Worm (Caenorhabditis elegans) whole organism, L4 larva: ENCODE measurements around the gene wrt-3.

Source experiments
- D1046.2 ChIP-seq: fragments of 200-800 bp; sonication (Bioruptor generic); IDR thresholded peaks from 2 replicates; pipeline ENCODE4 v1.3.6; 2022; ENCODE audit warnings: missing genetic modification characterization, missing compliant biosample characterization
- F44E2.7 ChIP-seq: fragments of 200-800 bp; sonication (Bioruptor generic); IDR thresholded peaks from 2 replicates; pipeline ENCODE4 v2.1.2; 2022; ENCODE audit warnings: missing genetic modification characterization, missing compliant biosample characterization
- Y48G9A.11 ChIP-seq: fragments of 200-800 bp; sonication (Bioruptor generic); IDR thresholded peaks from 2 replicates; pipeline ENCODE4 v1.3.6; 2022; ENCODE audit warnings: missing genetic modification reagents, missing genetic modification characterization, missing compliant biosample characterization
- Y5F2A.4 ChIP-seq: fragments of 200-800 bp; sonication (Bioruptor generic); optimal IDR thresholded peaks from 2 replicates; lab custom pipeline; 2018; ENCODE audit warnings: mild to moderate bottlenecking, missing genetic modification characterization, missing compliant biosample characterization
- Y75B8A.6 ChIP-seq: fragments of 200-800 bp; sonication (Bioruptor generic); IDR thresholded peaks from 2 replicates; pipeline ENCODE4 v1.3.6; 2022; ENCODE audit warnings: missing genetic modification reagents, missing genetic modification characterization, missing compliant biosample characterization
- ZK337.2 ChIP-seq: fragments of 200-800 bp; sonication (Bioruptor generic); IDR thresholded peaks from 2 replicates; pipeline ENCODE4 v1.3.6; 2022; ENCODE audit warnings: missing genetic modification reagents, missing genetic modification characterization, missing compliant biosample characterization
- ZK546.5 ChIP-seq, 2 experiments: sonication (generic microtip); optimal IDR thresholded peaks; 2 replicates each; lab custom pipeline; 2017; ENCODE audit warnings: missing biosample characterization in 2 of 2, missing genetic modification characterization in 2 of 2
- aly-2 ChIP-seq: sonication (generic microtip); optimal IDR thresholded peaks from 2 replicates; lab custom pipeline; 2018; ENCODE audit warnings: missing biosample characterization, missing genetic modification characterization
- arid-1 ChIP-seq: fragments of 200-800 bp; sonication (Bioruptor generic); conservative IDR thresholded peaks from 2 replicates; pipeline ENCODE4 v1.3.6; 2022; ENCODE audit warnings: missing genetic modification reagents, missing genetic modification characterization, missing compliant biosample characterization
- attf-4 ChIP-seq: sonication (generic microtip); optimal IDR thresholded peaks from 3 replicates; lab custom pipeline; 2017; ENCODE audit warnings: missing biosample characterization, missing genetic modification characterization
- ceh-20 ChIP-seq: fragments of 200-800 bp; sonication (Bioruptor generic); IDR thresholded peaks from 2 replicates; pipeline ENCODE4 v1.3.6; 2022; ENCODE audit warnings: missing genetic modification reagents, missing genetic modification characterization, missing compliant biosample characterization
- ceh-28 ChIP-seq: fragments of 150-350 bp; optimal IDR thresholded peaks from 2 replicates; lab custom pipeline; 2014; ENCODE audit warnings: missing biosample characterization, missing genetic modification reagents, missing genetic modification characterization
- ceh-62 ChIP-seq: sonication (generic microtip); optimal IDR thresholded peaks from 2 replicates; lab custom pipeline; 2017; ENCODE audit warnings: missing biosample characterization, missing genetic modification characterization
- ctbp-1 ChIP-seq: fragments of 200-800 bp; sonication (Bioruptor generic); IDR thresholded peaks from 2 replicates; pipeline ENCODE4 v1.3.6; 2022; ENCODE audit warnings: missing genetic modification reagents, missing genetic modification characterization, missing compliant biosample characterization
- daf-12 ChIP-seq: fragments of 150-350 bp; optimal IDR thresholded peaks from 2 replicates; lab custom pipeline; 2014; ENCODE audit warnings: missing biosample characterization, missing genetic modification reagents, missing genetic modification characterization
- daf-16 ChIP-seq, 3 experiments: sonication (generic microtip); optimal IDR thresholded peaks; 2 replicates each; lab custom pipeline; 2016 to 2017; ENCODE audit warnings: missing genetic modification characterization in 3 of 3, missing genetic modification reagents in 3 of 3, mild to moderate bottlenecking in 2 of 3, missing compliant biosample characterization in 2 of 3, missing biosample characterization in 1 of 3, moderate library complexity in 1 of 3
- dmd-6 ChIP-seq: fragments of 200-800 bp; sonication (Bioruptor generic); IDR thresholded peaks from 2 replicates; pipeline ENCODE4 v1.3.6; 2022; ENCODE audit warnings: missing genetic modification reagents, missing genetic modification characterization, missing compliant biosample characterization
- duxl-1 ChIP-seq: sonication (generic microtip); optimal IDR thresholded peaks from 2 replicates; lab custom pipeline; 2016; ENCODE audit warnings: mild to moderate bottlenecking, missing genetic modification characterization, moderate library complexity, missing compliant biosample characterization; ENCODE audit not compliant: poor library complexity
- dve-1 ChIP-seq: sonication (generic microtip); optimal IDR thresholded peaks from 2 replicates; lab custom pipeline; 2017; ENCODE audit warnings: antibody characterized with exemption, mild to moderate bottlenecking, missing genetic modification characterization, missing compliant biosample characterization; ENCODE audit not compliant: insufficient read depth
- fkh-10 ChIP-seq: fragments of 150-350 bp; optimal IDR thresholded peaks from 2 replicates; lab custom pipeline; 2014; ENCODE audit warnings: missing biosample characterization, missing genetic modification reagents, missing genetic modification characterization
- gei-8 ChIP-seq: fragments of 200-800 bp; sonication (Bioruptor generic); optimal IDR thresholded peaks from 2 replicates; lab custom pipeline; 2018; ENCODE audit warnings: mild to moderate bottlenecking, missing genetic modification characterization, missing compliant biosample characterization
- hif-1 ChIP-seq, 2 experiments: sonication (generic microtip); optimal IDR thresholded peaks; 2 replicates each; lab custom pipeline; 2016 to 2017; ENCODE audit warnings: missing compliant biosample characterization in 2 of 2, missing genetic modification characterization in 2 of 2, missing genetic modification reagents in 2 of 2, missing genotype in 2 of 2, mild to moderate bottlenecking in 1 of 2
- hlh-11 ChIP-seq: fragments of 200-800 bp; sonication (Bioruptor generic); optimal IDR thresholded peaks from 2 replicates; lab custom pipeline; 2018; ENCODE audit warnings: mild to moderate bottlenecking, missing genetic modification characterization, missing compliant biosample characterization
- hlh-30 ChIP-seq: sonication (generic microtip); optimal IDR thresholded peaks from 2 replicates; lab custom pipeline; 2017; ENCODE audit warnings: antibody characterized with exemption, mild to moderate bottlenecking, missing genetic modification characterization, missing compliant biosample characterization; ENCODE audit not compliant: insufficient read depth
- hmg-1.1 ChIP-seq: fragments of 200-800 bp; sonication (Bioruptor generic); IDR thresholded peaks from 2 replicates; pipeline ENCODE4 v1.3.6; 2022; ENCODE audit warnings: missing genetic modification reagents, missing genetic modification characterization, missing compliant biosample characterization
- lin-1 ChIP-seq: fragments of 200-800 bp; sonication (Bioruptor generic); IDR thresholded peaks from 2 replicates; pipeline ENCODE4 v1.3.6; 2022; ENCODE audit warnings: missing genetic modification reagents, missing genetic modification characterization, missing compliant biosample characterization
- lin-29 ChIP-seq: fragments of 200-800 bp; sonication (Bioruptor generic); IDR thresholded peaks from 2 replicates; pipeline ENCODE4 v1.3.6; 2022; ENCODE audit warnings: missing genetic modification reagents, missing genetic modification characterization, missing compliant biosample characterization
- lin-39 ChIP-seq: fragments of 150-350 bp; optimal IDR thresholded peaks from 2 replicates; lab custom pipeline; 2014; ENCODE audit warnings: missing biosample characterization, missing genetic modification reagents, missing genetic modification characterization
- lir-3 ChIP-seq: sonication (generic microtip); optimal IDR thresholded peaks from 2 replicates; lab custom pipeline; 2016; ENCODE audit warnings: mild to moderate bottlenecking, missing genetic modification characterization, missing compliant biosample characterization
- mdl-1 ChIP-seq, 2 experiments: fragments of 150-350 bp in 1 of 2; sonication (generic microtip) in 1 of 2; optimal IDR thresholded peaks; 2 replicates each; lab custom pipeline; 2014 to 2017; ENCODE audit warnings: missing biosample characterization in 2 of 2, missing genetic modification characterization in 2 of 2
- mes-2 ChIP-seq: sonication (generic microtip); optimal IDR thresholded peaks from 2 replicates; lab custom pipeline; 2016; ENCODE audit warnings: missing genotype, mild to moderate bottlenecking, missing genetic modification characterization, missing compliant biosample characterization; ENCODE audit not compliant: poor library complexity, severe bottlenecking
- nhr-237 ChIP-seq: sonication (generic microtip); optimal IDR thresholded peaks from 2 replicates; lab custom pipeline; 2017; ENCODE audit warnings: missing biosample characterization, missing genetic modification characterization
- nhr-28 ChIP-seq: fragments of 150-350 bp; optimal IDR thresholded peaks from 2 replicates; lab custom pipeline; 2014; ENCODE audit warnings: missing biosample characterization, missing genetic modification characterization
- nhr-77 ChIP-seq: fragments of 150-350 bp; optimal IDR thresholded peaks from 2 replicates; lab custom pipeline; 2014; ENCODE audit warnings: missing biosample characterization, missing genetic modification characterization
- pha-4 ChIP-seq, 2 experiments: fragments of 150-350 bp in 1 of 2; fragments of 200-800 bp in 1 of 2; sonication (Bioruptor generic) in 1 of 2; IDR thresholded peaks in 1 of 2; optimal IDR thresholded peaks in 1 of 2; 2 replicates each; pipeline versions ENCODE4 v1.3.6 to Lab custom; 2014 to 2022; ENCODE audit warnings: missing genetic modification characterization in 2 of 2, missing genetic modification reagents in 2 of 2, missing biosample characterization in 1 of 2, missing compliant biosample characterization in 1 of 2
- pqm-1 ChIP-seq: sonication (generic microtip); optimal IDR thresholded peaks from 2 replicates; lab custom pipeline; 2017; ENCODE audit warnings: missing biosample characterization, missing genetic modification characterization
- rbr-2 ChIP-seq: sonication (generic microtip); optimal IDR thresholded peaks from 2 replicates; lab custom pipeline; 2016; ENCODE audit warnings: missing genotype, missing genetic modification characterization, missing compliant biosample characterization
- set-16 ChIP-seq: fragments of 200-800 bp; sonication (Bioruptor generic); IDR thresholded peaks from 2 replicates; pipeline ENCODE4 v1.3.6; 2022; ENCODE audit warnings: missing genetic modification reagents, missing genetic modification characterization, missing compliant biosample characterization
- skn-1 ChIP-seq: fragments of 150-350 bp; optimal IDR thresholded peaks from 2 replicates; lab custom pipeline; 2014; ENCODE audit warnings: missing biosample characterization, missing genetic modification characterization
- snpc-4 ChIP-seq: fragments of 150-350 bp; optimal IDR thresholded peaks from 2 replicates; lab custom pipeline; 2014; ENCODE audit warnings: missing biosample characterization, missing genetic modification characterization
- spr-1 ChIP-seq: sonication (generic microtip); optimal IDR thresholded peaks from 2 replicates; lab custom pipeline; 2016; ENCODE audit warnings: mild to moderate bottlenecking, missing genetic modification characterization, missing compliant biosample characterization
- vab-7 ChIP-seq: fragments of 200-800 bp; sonication (Bioruptor generic); IDR thresholded peaks from 2 replicates; pipeline ENCODE4 v1.3.6; 2022; ENCODE audit warnings: missing genetic modification reagents, missing genetic modification characterization, missing compliant biosample characterization
- zfp-2 ChIP-seq: sonication (generic microtip); optimal IDR thresholded peaks from 2 replicates; lab custom pipeline; 2016; ENCODE audit warnings: mild to moderate bottlenecking, missing genetic modification characterization, missing compliant biosample characterization
- zip-2 ChIP-seq: fragments of 150-350 bp; optimal IDR thresholded peaks from 2 replicates; lab custom pipeline; 2014; ENCODE audit warnings: missing biosample characterization, missing genetic modification characterization
- ztf-11 ChIP-seq: fragments of 150-350 bp; optimal IDR thresholded peaks from 2 replicates; lab custom pipeline; 2014; ENCODE audit warnings: missing biosample characterization, missing genetic modification characterization

The wrt-3 gene

ce11 chrIV:9442106-9442532 is 35.1 kb downstream of the wrt-3 start (continued):
- TF ChIP-seq pqm-1 (tag; lab: Kevin White, UChicago) (peak; percentile 74), lin-29 (no peak)
- TF ChIP-seq, all 104 proteins: peak for 39

ce11 chrIV:9441391-9441790 is 35.9 kb downstream of the wrt-3 start:
- no peak for TF ChIP-seq set-16 (GFP tag; lab: Robert Waterston, UW)
- TF ChIP-seq pqm-1 (tag; lab: Kevin White, UChicago), result peak; percentile 6
- peak; percentile 37 for TF ChIP-seq nhr-77 (tag; lab: Kevin White, UChicago)
- TF ChIP-seq Y5F2A.4, result no peak
- TF ChIP-seq dmd-6 (GFP tag; lab: Robert Waterston, UW), result peak; percentile 31
- peak; percentile 47 for TF ChIP-seq dve-1 (tag; lab: Kevin White, UChicago)
- TF ChIP-seq ctbp-1 (GFP tag; lab: Robert Waterston, UW), result no peak
- TF ChIP-seq ceh-28 (tag; lab: Kevin White, UChicago), result no peak
- peak; percentile 51 for TF ChIP-seq nhr-28 (tag; lab: Kevin White, UChicago)
- no peak for TF ChIP-seq daf-16 (GFP tag; optimal IDR thresholded peaks at IDR 0.05; lab: Kevin White, UChicago)
- TF ChIP-seq daf-16 (tag; optimal IDR thresholded peaks at IDR 0.05; lab: Kevin White, UChicago), result peak; percentile 69
- TF ChIP-seq, all 104 proteins: peak for 6

ce11 chrIV:9440880-9441336 is 36.3 kb downstream of the wrt-3 start, which contains the start of gene idh-1:
Gene idh-1 (minus strand): TSS chrIV:9441107.
- TF ChIP-seq hmg-1.1 (GFP tag; lab: Robert Waterston, UW) (no peak; the same call in 1 of the 2 replicates), attf-4 (tag; lab: Kevin White, UChicago) (no peak), arid-1 (GFP tag; lab: Robert Waterston, UW) (no peak), D1046.2 (no peak), ceh-62 (no peak), nhr-237 (tag; lab: Kevin White, UChicago) (no peak), fkh-10 (GFP tag; lab: Kevin White, UChicago) (no peak), ceh-28 (tag; lab: Kevin White, UChicago) (no peak), lin-1 (no peak), Y48G9A.11 (GFP tag; lab: Robert Waterston, UW) (no peak), snpc-4 (tag; lab: Kevin White, UChicago) (no peak), rbr-2 (tag; lab: Kevin White, UChicago) (peak; percentile 3), lir-3 (no peak), aly-2 (tag; lab: Kevin White, UChicago) (no peak), daf-12 (tag; lab: Kevin White, UChicago) (no peak), gei-8 (GFP tag; lab: Kevin White, UChicago) (no peak), lin-39 (tag; lab: Kevin White, UChicago) (no peak), hlh-30 (tag; lab: Kevin White, UChicago) (peak; percentile 44), pha-4 (GFP tag; IDR thresholded peaks at IDR 0.05; lab: Robert Waterston, UW) (no peak), pha-4 (tag; optimal IDR thresholded peaks at IDR 0.05; lab: Kevin White, UChicago) (no peak), ztf-11 (tag; lab: Kevin White, UChicago) (no peak), ZK546.5 (tag; optimal IDR thresholded peaks at IDR 0.05; lab: Kevin White, UChicago) (no peak), hif-1 (tag; optimal IDR thresholded peaks at IDR 0.05; lab: Kevin White, UChicago) (peak in 1 of 2 experiments; percentile 20), duxl-1 (tag; lab: Kevin White, UChicago) (no peak), mdl-1 (tag; optimal IDR thresholded peaks at IDR 0.05; lab: Kevin White, UChicago) (peak in 1 of 2 experiments; percentile 14), dve-1 (tag; lab: Kevin White, UChicago) (no peak), mes-2 (tag; lab: Kevin White, UChicago) (no peak), ceh-20 (no peak), Y5F2A.4 (no peak), ZK337.2 (no peak), zfp-2 (no peak), set-16 (GFP tag; lab: Robert Waterston, UW) (no peak), spr-1 (tag; lab: Kevin White, UChicago) (no peak), F44E2.7 (no peak), hlh-11 (tag; lab: Kevin White, UChicago) (peak; percentile 37), skn-1 (tag; lab: Kevin White, UChicago) (no peak), Y75B8A.6 (no peak), zip-2 (tag; lab: Kevin White, UChicago) (no peak), vab-7 (no peak)
